Worm (Caenorhabditis elegans): Measurements from ENCODE around the gene K10C9.1.

ce11 chrV:1061295-1061694 is 13.8 kb upstream of the K10C9.1 start, which contains the start of gene rnst-2:
- TF ChIP-seq zag-1 (tag; optimal IDR thresholded peaks at IDR 0.05) (no peak), lin-13 (GFP tag; optimal IDR thresholded peaks at IDR 0.05) (no peak), fkh-4 (tag; optimal IDR thresholded peaks at IDR 0.05; ENCODE audit: borderline replicate concordance) (no peak), tbx-2 (tag; optimal IDR thresholded peaks at IDR 0.05) (no peak)
